Fruit fly (Drosophila melanogaster) whole organism, embryonic: ENCODE results near the gene CG15549.

Experiments used
- Bgb ChIP-seq: fragments of 200-800 bp; sonication (Bioruptor generic); IDR thresholded peaks from 2 replicates; pipeline ENCODE4 v1.3.6; 2022; ENCODE audit warnings: missing biosample characterization, missing genetic modification characterization; ENCODE audit not compliant: partially characterized antibody
- BtbVII ChIP-seq: fragments of 200-800 bp; sonication (Bioruptor generic); optimal IDR thresholded peaks from 3 replicates; lab custom pipeline; 2017; ENCODE audit warnings: missing biosample characterization, mild to moderate bottlenecking, missing genetic modification characterization
- CG10274 ChIP-seq: fragments of 200-800 bp; sonication (Bioruptor generic); optimal IDR thresholded peaks from 3 replicates; lab custom pipeline; 2017; ENCODE audit warnings: missing biosample characterization, mild to moderate bottlenecking, missing genetic modification characterization
- CG10366 ChIP-seq: fragments of 200-800 bp; sonication (Bioruptor generic); IDR thresholded peaks from 2 replicates; pipeline ENCODE4 v1.3.6; 2022; ENCODE audit warnings: missing biosample characterization, missing genetic modification characterization
- CG11085 ChIP-seq: fragments of 200-800 bp; sonication (Bioruptor generic); IDR thresholded peaks from 2 replicates; pipeline ENCODE4 v1.3.6; 2022; ENCODE audit warnings: missing biosample characterization, missing genetic modification characterization
- CG11398 ChIP-seq: fragments of 200-800 bp; sonication (Bioruptor generic); optimal IDR thresholded peaks from 2 replicates; lab custom pipeline; 2016; ENCODE audit warnings: missing biosample characterization, missing genetic modification characterization
- CG11695 ChIP-seq: fragments of 200-800 bp; sonication (Bioruptor generic); IDR thresholded peaks from 3 replicates; pipeline ENCODE4 v1.3.6; 2022; ENCODE audit warnings: missing biosample characterization, missing genetic modification characterization
- CG1233 ChIP-seq: fragments of 200-800 bp; sonication (Bioruptor generic); optimal IDR thresholded peaks from 4 replicates; lab custom pipeline; 2018; ENCODE audit warnings: missing biosample characterization, mild to moderate bottlenecking, missing genetic modification characterization
- CG13296 ChIP-seq: fragments of 200-800 bp; sonication (Bioruptor generic); optimal IDR thresholded peaks from 3 replicates; lab custom pipeline; 2018; ENCODE audit warnings: missing biosample characterization, mild to moderate bottlenecking, missing genetic modification characterization
- CG1602 ChIP-seq: fragments of 200-800 bp; sonication (Bioruptor generic); optimal IDR thresholded peaks from 3 replicates; lab custom pipeline; 2016; ENCODE audit warnings: missing biosample characterization, missing genetic modification characterization
- CG17359 ChIP-seq: fragments of 200-800 bp; sonication (Bioruptor generic); optimal IDR thresholded peaks from 3 replicates; lab custom pipeline; 2018; ENCODE audit warnings: missing biosample characterization, mild to moderate bottlenecking, missing genetic modification characterization, moderate library complexity
- CG2712 ChIP-seq: fragments of 200-800 bp; optimal IDR thresholded peaks from 3 replicates; lab custom pipeline; 2019; ENCODE audit warnings: missing biosample characterization, mild to moderate bottlenecking, missing genetic modification characterization, moderate library complexity
- CG3407 ChIP-seq: fragments of 200-800 bp; sonication (Bioruptor generic); optimal IDR thresholded peaks from 2 replicates; lab custom pipeline; 2018; ENCODE audit warnings: missing biosample characterization, mild to moderate bottlenecking, missing genetic modification characterization
- CG42726 ChIP-seq: fragments of 200-800 bp; sonication (Bioruptor generic); IDR thresholded peaks from 2 replicates; pipeline ENCODE4 v1.3.6; 2022; ENCODE audit warnings: missing biosample characterization, missing genetic modification characterization; ENCODE audit not compliant: partially characterized antibody
- CG4617 ChIP-seq: fragments of 200-800 bp; sonication (Bioruptor generic); optimal IDR thresholded peaks from 3 replicates; lab custom pipeline; 2016; ENCODE audit warnings: missing biosample characterization, missing genetic modification characterization, borderline replicate concordance
- CG5180 ChIP-seq: fragments of 200-800 bp; sonication (Bioruptor generic); optimal IDR thresholded peaks from 3 replicates; lab custom pipeline; 2017; ENCODE audit warnings: missing biosample characterization, missing genetic modification characterization, mild to moderate bottlenecking, moderate library complexity, missing genetic modification reagents
- CG7271 ChIP-seq: fragments of 200-800 bp; sonication (Bioruptor generic); optimal IDR thresholded peaks from 2 replicates; lab custom pipeline; 2018; ENCODE audit warnings: missing biosample characterization, mild to moderate bottlenecking, missing genetic modification characterization, moderate library complexity
- CG7556 ChIP-seq: fragments of 200-800 bp; sonication (Bioruptor generic); optimal IDR thresholded peaks from 2 replicates; lab custom pipeline; 2017; ENCODE audit warnings: missing biosample characterization, mild to moderate bottlenecking, missing genetic modification characterization
- CG8089 ChIP-seq: fragments of 200-800 bp; sonication (Bioruptor generic); optimal IDR thresholded peaks from 3 replicates; lab custom pipeline; 2016; ENCODE audit warnings: missing biosample characterization, missing genetic modification characterization
- CG8359 ChIP-seq: fragments of 200-800 bp; sonication (Bioruptor generic); optimal IDR thresholded peaks from 2 replicates; lab custom pipeline; 2017; ENCODE audit warnings: missing biosample characterization, mild to moderate bottlenecking, missing genetic modification characterization, borderline replicate concordance
- CG9817 ChIP-seq: fragments of 200-800 bp; sonication (Bioruptor generic); optimal IDR thresholded peaks from 2 replicates; lab custom pipeline; 2018; ENCODE audit warnings: missing biosample characterization, mild to moderate bottlenecking, missing genetic modification characterization, moderate library complexity
- Doc3 ChIP-seq: fragments of 200-800 bp; sonication (Bioruptor generic); IDR thresholded peaks from 3 replicates; pipeline ENCODE4 v1.3.6; 2022; ENCODE audit warnings: missing biosample characterization, missing genetic modification characterization; ENCODE audit not compliant: partially characterized antibody
- Elba2 ChIP-seq: fragments of 200-800 bp; sonication (Bioruptor generic); optimal IDR thresholded peaks from 3 replicates; lab custom pipeline; 2016; ENCODE audit warnings: missing biosample characterization, missing genetic modification characterization
- Fer3 ChIP-seq: fragments of 200-800 bp; sonication (Bioruptor generic); optimal IDR thresholded peaks from 2 replicates; lab custom pipeline; 2018; ENCODE audit warnings: missing biosample characterization, mild to moderate bottlenecking, missing genetic modification characterization, moderate library complexity
- Jarid2 ChIP-seq: fragments of 200-800 bp; sonication (Bioruptor generic); optimal IDR thresholded peaks from 3 replicates; lab custom pipeline; 2017; ENCODE audit warnings: mild to moderate bottlenecking, missing biosample characterization, missing genetic modification reagents, missing genetic modification characterization
- Med ChIP-seq: fragments of 200-800 bp; sonication (Bioruptor generic); peaks from one replicate; lab custom pipeline; 2016; ENCODE audit warnings: missing biosample characterization, missing genetic modification characterization, mild to moderate bottlenecking, inconsistent platforms, moderate library complexity
- Myb ChIP-seq: fragments of 200-800 bp; sonication (Bioruptor generic); optimal IDR thresholded peaks from 2 replicates; lab custom pipeline; 2016; ENCODE audit warnings: missing biosample characterization, missing genetic modification characterization
- Nf-YB ChIP-seq: fragments of 200-800 bp; sonication (Bioruptor generic); optimal IDR thresholded peaks from 3 replicates; lab custom pipeline; 2019; ENCODE audit warnings: missing biosample characterization, mild to moderate bottlenecking, missing genetic modification characterization, moderate library complexity
- Poxn ChIP-seq: fragments of 200-800 bp; sonication (Bioruptor generic); IDR thresholded peaks from 2 replicates; pipeline ENCODE4 v1.3.6; 2022; ENCODE audit warnings: missing biosample characterization, missing genetic modification characterization
- Ravus ChIP-seq: fragments of 200-800 bp; sonication (Bioruptor generic); IDR thresholded peaks from 2 replicates; pipeline ENCODE4 v1.3.6; 2022; ENCODE audit warnings: missing biosample characterization, missing genetic modification characterization
- Spps ChIP-seq: fragments of 200-800 bp; sonication (Bioruptor generic); optimal IDR thresholded peaks from 2 replicates; lab custom pipeline; 2018; ENCODE audit warnings: missing biosample characterization, mild to moderate bottlenecking, missing genetic modification characterization
- YL-1 ChIP-seq: fragments of 200-800 bp; sonication (Bioruptor generic); optimal IDR thresholded peaks from 3 replicates; lab custom pipeline; 2017; ENCODE audit warnings: missing biosample characterization, mild to moderate bottlenecking, missing genetic modification characterization
- bab2 ChIP-seq: fragments of 200-800 bp; sonication (Bioruptor generic); optimal IDR thresholded peaks from 2 replicates; lab custom pipeline; 2016; ENCODE audit warnings: missing biosample characterization, missing genetic modification characterization
- bbx ChIP-seq: fragments of 200-800 bp; sonication (Bioruptor generic); IDR thresholded peaks from 2 replicates; pipeline ENCODE4 v1.3.6; 2022; ENCODE audit warnings: missing biosample characterization, missing genetic modification characterization; ENCODE audit not compliant: partially characterized antibody
- exex ChIP-seq: fragments of 200-800 bp; sonication (Bioruptor generic); optimal IDR thresholded peaks from 4 replicates; lab custom pipeline; 2018; ENCODE audit warnings: missing biosample characterization, mild to moderate bottlenecking, missing genetic modification characterization, moderate library complexity
- fd102C ChIP-seq: fragments of 200-800 bp; sonication (Bioruptor generic); optimal IDR thresholded peaks from 2 replicates; lab custom pipeline; 2018; ENCODE audit warnings: missing biosample characterization, mild to moderate bottlenecking, missing genetic modification characterization, moderate library complexity
- fru ChIP-seq: fragments of >200 bp; optimal IDR thresholded peaks from 2 replicates; lab custom pipeline; 2017
- gcm2 ChIP-seq: fragments of 200-800 bp; sonication (Bioruptor generic); optimal IDR thresholded peaks from 2 replicates; lab custom pipeline; 2016; ENCODE audit warnings: missing biosample characterization, missing genetic modification characterization
- gem ChIP-seq: fragments of 200-800 bp; sonication (Bioruptor generic); optimal IDR thresholded peaks from 2 replicates; lab custom pipeline; 2019; ENCODE audit warnings: missing biosample characterization, mild to moderate bottlenecking, missing genetic modification characterization, moderate library complexity
- gsb ChIP-seq: fragments of 200-800 bp; sonication (Bioruptor generic); IDR thresholded peaks from 2 replicates; pipeline ENCODE4 v1.3.6; 2022; ENCODE audit warnings: missing biosample characterization, missing genetic modification characterization
- ind ChIP-seq: fragments of 200-800 bp; sonication (Bioruptor generic); optimal IDR thresholded peaks from 3 replicates; lab custom pipeline; 2016; ENCODE audit warnings: missing biosample characterization, missing genetic modification characterization
- insv ChIP-seq, 2 experiments: fragments of 200-800 bp; sonication (Bioruptor generic); optimal IDR thresholded peaks; 3 replicates each; lab custom pipeline; 2016 to 2018; ENCODE audit warnings: missing biosample characterization in 2 of 2, missing genetic modification characterization in 2 of 2
- lbe ChIP-seq: fragments of 200-800 bp; sonication (Bioruptor generic); optimal IDR thresholded peaks from 2 replicates; lab custom pipeline; 2016; ENCODE audit warnings: missing biosample characterization, mild to moderate bottlenecking, missing genetic modification characterization
- nerfin-2 ChIP-seq: fragments of 200-800 bp; sonication (Bioruptor generic); IDR thresholded peaks from 2 replicates; pipeline ENCODE4 v1.3.6; 2022; ENCODE audit warnings: missing biosample characterization, missing genetic modification characterization; ENCODE audit not compliant: partially characterized antibody
- sr ChIP-seq: fragments of 200-800 bp; sonication (Bioruptor generic); IDR thresholded peaks from 3 replicates; pipeline ENCODE4 v1.3.6; 2022; ENCODE audit warnings: missing biosample characterization, missing genetic modification characterization
- tio ChIP-seq: fragments of 200-800 bp; sonication (Bioruptor generic); optimal IDR thresholded peaks from 2 replicates; lab custom pipeline; 2017; ENCODE audit warnings: missing biosample characterization, missing genetic modification characterization, inconsistent platforms
- zen2 ChIP-seq: fragments of 200-800 bp; sonication (Bioruptor generic); IDR thresholded peaks from 3 replicates; pipeline ENCODE4 v1.3.6; 2022; ENCODE audit warnings: missing biosample characterization, missing genetic modification characterization; ENCODE audit not compliant: partially characterized antibody
- zfh2 ChIP-seq: fragments of 200-800 bp; sonication (Bioruptor generic); optimal IDR thresholded peaks from 2 replicates; lab custom pipeline; 2016; ENCODE audit warnings: missing biosample characterization, missing genetic modification characterization

The CG15549 gene

DNA sequence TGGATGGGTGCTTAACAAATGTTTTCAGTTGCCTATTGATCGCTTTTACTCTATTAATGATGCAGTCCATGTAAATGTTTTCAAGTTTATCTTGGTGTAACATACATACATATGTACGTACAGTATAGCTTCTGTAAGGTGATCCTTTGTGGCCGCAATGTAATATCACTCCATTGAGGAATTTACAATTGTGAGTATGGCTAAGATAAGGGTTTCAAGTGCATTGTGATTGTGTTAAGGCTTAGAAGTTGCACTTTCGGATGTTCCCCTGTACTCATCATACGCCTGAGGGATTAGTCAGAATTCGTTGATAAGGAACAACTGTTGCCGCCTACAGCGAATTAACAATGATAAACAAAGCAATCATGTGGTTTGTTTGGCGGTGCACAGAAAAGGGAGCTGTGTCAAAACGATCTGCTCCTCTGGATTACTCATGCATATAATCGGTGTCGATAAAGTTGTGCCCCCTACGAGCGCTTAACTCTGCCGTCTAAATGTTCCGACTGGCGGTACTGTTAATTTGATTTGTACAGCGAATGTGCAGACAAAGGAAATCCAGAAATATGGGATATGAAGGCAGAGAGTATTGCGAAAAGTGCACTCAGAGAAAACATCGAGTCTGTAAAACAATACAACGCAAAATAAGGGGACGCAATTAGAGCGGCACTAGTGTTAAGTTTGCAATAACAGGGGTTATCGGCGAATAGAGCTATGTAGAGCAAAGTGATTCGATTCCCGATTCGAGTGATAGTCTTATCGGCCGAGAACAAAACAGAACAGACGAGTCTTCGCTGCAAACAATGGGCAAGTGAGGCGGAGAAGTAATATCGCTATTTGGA lies 48.4 kb downstream of the CG15549 start (continued):
- TF ChIP-seq YL-1 (GFP tag; lab: Kevin White, UChicago) (no peak), CG11398 (GFP tag; lab: Kevin White, UChicago) (peak; percentile 35), bbx (no peak), fd102C (GFP tag; lab: Kevin White, UChicago) (no peak), CG7556 (peak; percentile 36), CG2712 (tag; lab: Kevin White, UChicago) (peak; percentile 58), Myb (GFP tag; lab: Kevin White, UChicago) (peak; percentile 42), Jarid2 (GFP tag; lab: Kevin White, UChicago) (peak; percentile 27), CG10274 (GFP tag; lab: Kevin White, UChicago) (peak; percentile 33), sr (GFP tag; lab: Robert Waterston, UW) (peak; percentile 59; the same call in 2 of the 3 replicates), Poxn (GFP tag; lab: Robert Waterston, UW) (no peak), tio (no peak), CG8359 (GFP tag; lab: Kevin White, UChicago) (no peak), CG7271 (tag; lab: Kevin White, UChicago) (no peak), CG3407 (GFP tag; lab: Kevin White, UChicago) (peak; percentile 22), Fer3 (tag; lab: Kevin White, UChicago) (peak; percentile 71), CG9817 (tag; lab: Kevin White, UChicago) (peak; percentile 59), Bgb (GFP tag; lab: Robert Waterston, UW) (no peak), CG17359 (tag; lab: Kevin White, UChicago) (peak; percentile 74), Ravus (GFP tag; lab: Robert Waterston, UW) (no peak; the same call in 1 of the 2 replicates), zen2 (no peak), exex (tag; lab: Kevin White, UChicago) (peak; percentile 45), CG10366 (GFP tag; lab: Robert Waterston, UW) (peak; percentile 49; the same call in 1 of the 2 replicates), nerfin-2 (GFP tag; lab: Robert Waterston, UW) (no peak), gsb (GFP tag; lab: Robert Waterston, UW) (peak; percentile 55), Doc3 (GFP tag; lab: Robert Waterston, UW) (no peak), fru (no peak), CG4617 (GFP tag; lab: Kevin White, UChicago) (no peak), CG5180 (no peak), Elba2 (GFP tag; lab: Kevin White, UChicago) (no peak), gcm2 (GFP tag; lab: Kevin White, UChicago) (no peak), Spps (no peak), CG8089 (GFP tag; lab: Kevin White, UChicago) (peak; percentile 47), CG11695 (GFP tag; lab: Robert Waterston, UW) (peak; percentile 52; the same call in 1 of the 3 replicates), Med (GFP tag; lab: Kevin White, UChicago) (peak; percentile 98), CG11085 (GFP tag; lab: Robert Waterston, UW) (no peak), CG42726 (no peak), Nf-YB (GFP tag; lab: Kevin White, UChicago) (no peak), bab2 (GFP tag; lab: Kevin White, UChicago) (peak; percentile 82), lbe (GFP tag; lab: Kevin White, UChicago) (peak; percentile 71), gem (tag; lab: Kevin White, UChicago) (peak; percentile 73), BtbVII (GFP tag; lab: Kevin White, UChicago) (no peak), insv (GFP tag; optimal IDR thresholded peaks at IDR 0.05; lab: Kevin White, UChicago) (no peak), CG13296 (GFP tag; lab: Kevin White, UChicago) (peak; percentile 34), CG1602 (GFP tag; lab: Kevin White, UChicago) (peak; percentile 39), CG1233 (GFP tag; lab: Kevin White, UChicago) (peak; percentile 28), zfh2 (GFP tag; lab: Kevin White, UChicago) (peak; percentile 69), ind (GFP tag; lab: Kevin White, UChicago) (peak; percentile 76)
